Fruit fly (Drosophila melanogaster): Measurements from ENCODE around the gene MED28.

- TF ChIP-seq CG7045 (GFP tag; optimal IDR thresholded peaks at IDR 0.05) (no peak), CG5204 (GFP tag; optimal IDR thresholded peaks at IDR 0.05) (no peak)
These were observed 39.5 kb upstream of the MED28 start for dm6 chr3R:25437254-25437810.
